Fruit fly (Drosophila melanogaster) whole organism, wandering third instar larva: ENCODE results near the gene CG31406.

ENCODE experiments used
- Abd-B ChIP-seq: fragments of >200 bp; optimal IDR thresholded peaks from 2 replicates; lab custom pipeline; 2017; ENCODE audit warnings: missing biosample characterization, missing genetic modification characterization
- CG32264 ChIP-seq: fragments of 200-800 bp; sonication (Bioruptor generic); optimal IDR thresholded peaks from 2 replicates; lab custom pipeline; 2016; ENCODE audit warnings: missing biosample characterization, missing genetic modification characterization
- CrebA ChIP-seq: fragments of 200-800 bp; sonication (Bioruptor generic); optimal IDR thresholded peaks from 2 replicates; lab custom pipeline; 2016; ENCODE audit warnings: missing biosample characterization, mild to moderate bottlenecking, missing genetic modification characterization, borderline replicate concordance
- Dfd ChIP-seq: fragments of >200 bp; optimal IDR thresholded peaks from 2 replicates; lab custom pipeline; 2017; ENCODE audit warnings: missing biosample characterization, missing genetic modification characterization
- OdsH ChIP-seq: fragments of 200-800 bp; sonication (Bioruptor generic); optimal IDR thresholded peaks from 2 replicates; lab custom pipeline; 2016; ENCODE audit warnings: missing biosample characterization, mild to moderate bottlenecking, missing genetic modification characterization
- Rel ChIP-seq, 2 experiments: fragments of 200-800 bp; sonication (Bioruptor generic) in 1 of 2; optimal IDR thresholded peaks; 2 replicates in 1 of 2; 3 replicates in 1 of 2; lab custom pipeline; 2016 to 2019; ENCODE audit warnings: mild to moderate bottlenecking in 2 of 2, missing biosample characterization in 2 of 2, missing genetic modification characterization in 2 of 2, moderate library complexity in 1 of 2
- Vsx2 ChIP-seq: fragments of 200-300, 225-300 bp; sonication (Bioruptor generic); optimal IDR thresholded peaks from 2 replicates; lab custom pipeline; 2018; ENCODE audit warnings: missing biosample characterization, missing genetic modification characterization; ENCODE audit not compliant: partially characterized antibody
- lola ChIP-seq: fragments of >200 bp; optimal IDR thresholded peaks from 2 replicates; lab custom pipeline; 2017; ENCODE audit warnings: missing biosample characterization, missing genetic modification characterization
- pan ChIP-seq: fragments of >200 bp; optimal IDR thresholded peaks from 2 replicates; lab custom pipeline; 2017
- psq ChIP-seq: fragments of 200-800 bp; sonication (Bioruptor generic); optimal IDR thresholded peaks from 3 replicates; lab custom pipeline; 2017; ENCODE audit warnings: missing biosample characterization, mild to moderate bottlenecking, missing genetic modification characterization, moderate library complexity
- sage ChIP-seq: fragments of 200-800 bp; sonication (Bioruptor generic); optimal IDR thresholded peaks from 2 replicates; lab custom pipeline; 2016; ENCODE audit warnings: missing biosample characterization, mild to moderate bottlenecking, missing genetic modification characterization
- usp ChIP-seq: fragments of >200 bp; optimal IDR thresholded peaks from 2 replicates; lab custom pipeline; 2017; ENCODE audit warnings: missing biosample characterization, missing genetic modification characterization

DNA sequence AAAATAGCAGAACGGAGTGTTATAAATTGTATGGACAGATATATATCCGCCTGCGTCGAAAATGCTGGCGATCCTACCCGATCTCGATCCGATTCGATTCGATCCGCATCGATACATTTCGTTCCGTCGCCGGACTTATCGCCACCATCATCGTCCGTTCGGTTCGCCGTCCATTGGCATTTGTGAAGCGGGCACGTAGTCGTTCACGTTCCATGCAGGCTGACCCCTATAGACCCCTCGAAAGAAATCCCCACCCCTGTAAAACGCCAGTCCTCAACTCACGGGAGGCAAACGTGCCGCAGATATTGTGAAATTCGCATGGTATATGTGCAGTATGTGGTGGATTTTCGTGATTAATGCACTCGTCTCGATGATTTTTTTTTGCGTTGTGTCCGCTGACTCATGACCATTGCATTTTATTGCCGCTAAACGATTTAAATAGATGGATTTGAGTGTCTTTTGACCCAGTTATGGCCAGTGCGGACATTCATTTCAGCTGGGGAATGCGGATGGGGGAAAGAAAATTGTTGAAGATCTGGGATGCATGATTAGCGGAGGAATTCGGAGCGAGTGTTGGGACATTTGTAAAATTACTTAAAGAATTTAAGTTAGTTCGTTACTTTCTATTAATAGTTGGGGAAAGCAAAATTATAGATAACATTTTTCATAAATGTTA is 43.4 kb downstream of the CG31406 start:
- TF ChIP-seq CG32264 (no peak), usp (no peak), Rel (GFP tag; optimal IDR thresholded peaks at IDR 0.05; lab: Kevin White, UChicago) (no peak), Rel (tag; optimal IDR thresholded peaks at IDR 0.05; lab: Kevin White, UChicago) (peak; percentile 97), pan (lab: Kevin White, UChicago) (no peak), Dfd (GFP tag; lab: Kevin White, UChicago) (no peak), lola (no peak), psq (GFP tag; lab: Kevin White, UChicago) (no peak), OdsH (GFP tag; lab: Kevin White, UChicago) (no peak), Vsx2 (GFP tag; lab: Kevin White, UChicago) (no peak), Abd-B (GFP tag; lab: Kevin White, UChicago) (no peak), CrebA (no peak), sage (no peak)
